Worm (Caenorhabditis elegans) whole organism, late embryonic: Measurements from ENCODE around the gene clc-32.

ENCODE experiments used
- C38D4.7 ChIP-seq: fragments of 200-800 bp; sonication (Bioruptor generic); optimal IDR thresholded peaks from 2 replicates; lab custom pipeline; 2018; ENCODE audit warnings: mild to moderate bottlenecking, missing genetic modification characterization, moderate library complexity, missing compliant biosample characterization
- F13H6.1 ChIP-seq: sonication (generic microtip); optimal IDR thresholded peaks from 2 replicates; lab custom pipeline; 2016; ENCODE audit warnings: missing genetic modification characterization, missing compliant biosample characterization
- K09A11.1 ChIP-seq: sonication (generic microtip); optimal IDR thresholded peaks from 2 replicates; lab custom pipeline; 2017; ENCODE audit warnings: antibody characterized with exemption, mild to moderate bottlenecking, missing genetic modification characterization, missing compliant biosample characterization; ENCODE audit not compliant: insufficient read depth
- Y22D7AL.16 ChIP-seq: sonication (generic microtip); optimal IDR thresholded peaks from 2 replicates; lab custom pipeline; 2016; ENCODE audit warnings: missing genetic modification characterization, missing compliant biosample characterization
- ahr-1 ChIP-seq: sonication (generic microtip); optimal IDR thresholded peaks from 2 replicates; lab custom pipeline; 2016; ENCODE audit warnings: missing genetic modification characterization, missing compliant biosample characterization
- ceh-19 ChIP-seq: fragments of 200-800 bp; sonication (Bioruptor generic); optimal IDR thresholded peaks from 2 replicates; lab custom pipeline; 2018; ENCODE audit warnings: mild to moderate bottlenecking, missing genetic modification characterization, missing compliant biosample characterization
- ceh-45 ChIP-seq: fragments of 200-800 bp; sonication (Bioruptor generic); IDR thresholded peaks from 2 replicates; pipeline ENCODE4 v1.3.6; 2022; ENCODE audit warnings: missing genetic modification reagents, missing genetic modification characterization, missing compliant biosample characterization
- dmd-4 ChIP-seq: sonication (generic microtip); optimal IDR thresholded peaks from 2 replicates; lab custom pipeline; 2016; ENCODE audit warnings: borderline replicate concordance, missing genetic modification characterization, missing compliant biosample characterization
- dve-1 ChIP-seq: sonication (generic microtip); optimal IDR thresholded peaks from 2 replicates; lab custom pipeline; 2017; ENCODE audit warnings: antibody characterized with exemption, mild to moderate bottlenecking, missing genetic modification characterization, missing compliant biosample characterization
- elt-2 ChIP-seq: sonication (generic microtip); optimal IDR thresholded peaks from 2 replicates; lab custom pipeline; 2016; ENCODE audit warnings: missing genetic modification reagents, missing genetic modification characterization, missing compliant biosample characterization
- elt-4 ChIP-seq: sonication (generic microtip); optimal IDR thresholded peaks from 2 replicates; lab custom pipeline; 2016; ENCODE audit warnings: missing genetic modification characterization, missing compliant biosample characterization
- fax-1 ChIP-seq: sonication (generic microtip); optimal IDR thresholded peaks from 2 replicates; lab custom pipeline; 2016; ENCODE audit warnings: missing genotype, missing genetic modification characterization, missing compliant biosample characterization
- fkh-10 ChIP-seq: fragments of 150-350 bp; optimal IDR thresholded peaks from 2 replicates; lab custom pipeline; 2014; ENCODE audit warnings: missing biosample characterization, missing genetic modification reagents, missing genetic modification characterization
- fkh-6 ChIP-seq: sonication (generic microtip); optimal IDR thresholded peaks from 2 replicates; lab custom pipeline; 2016; ENCODE audit warnings: missing genetic modification characterization, missing compliant biosample characterization
- gmeb-2 ChIP-seq: sonication (generic microtip); optimal IDR thresholded peaks from 2 replicates; lab custom pipeline; 2016; ENCODE audit warnings: missing genetic modification characterization, inconsistent platforms, missing compliant biosample characterization
- madf-2 ChIP-seq: sonication (generic microtip); optimal IDR thresholded peaks from 2 replicates; lab custom pipeline; 2017; ENCODE audit warnings: missing genetic modification characterization, missing compliant biosample characterization
- nfya-1 ChIP-seq: sonication (generic microtip); optimal IDR thresholded peaks from 2 replicates; lab custom pipeline; 2017; ENCODE audit warnings: missing genetic modification characterization, mild to moderate bottlenecking, missing compliant biosample characterization, antibody characterized with exemption, moderate library complexity
- nhr-232 ChIP-seq: sonication (generic microtip); optimal IDR thresholded peaks from 2 replicates; lab custom pipeline; 2016; ENCODE audit warnings: missing genetic modification characterization, missing compliant biosample characterization
- npax-4 ChIP-seq: sonication (generic microtip); optimal IDR thresholded peaks from 2 replicates; lab custom pipeline; 2016; ENCODE audit warnings: missing genetic modification characterization, missing compliant biosample characterization
- pat-9 ChIP-seq: fragments of 200-800 bp; sonication (Bioruptor generic); optimal IDR thresholded peaks from 2 replicates; lab custom pipeline; 2018; ENCODE audit warnings: mild to moderate bottlenecking, missing genetic modification characterization, moderate library complexity, missing compliant biosample characterization
- pha-2 ChIP-seq: sonication (generic microtip); optimal IDR thresholded peaks from 2 replicates; lab custom pipeline; 2017; ENCODE audit warnings: mild to moderate bottlenecking, missing genetic modification characterization, missing compliant biosample characterization
- pha-4 ChIP-seq: fragments of 150-350 bp; optimal IDR thresholded peaks from 2 replicates; lab custom pipeline; 2018; ENCODE audit warnings: missing biosample characterization, missing genetic modification reagents, missing genetic modification characterization
- pqm-1 ChIP-seq: sonication (generic microtip); optimal IDR thresholded peaks from 2 replicates; lab custom pipeline; 2016; ENCODE audit warnings: missing genetic modification characterization, missing compliant biosample characterization
- pros-1 ChIP-seq: fragments of 150-350 bp; optimal IDR thresholded peaks from 2 replicates; lab custom pipeline; 2014; ENCODE audit warnings: missing biosample characterization, missing genetic modification reagents, missing genetic modification characterization
- ref-2 ChIP-seq: sonication (generic microtip); optimal IDR thresholded peaks from 2 replicates; lab custom pipeline; 2016; ENCODE audit warnings: missing genetic modification characterization, missing compliant biosample characterization
- rnt-1 ChIP-seq: sonication (generic microtip); optimal IDR thresholded peaks from 2 replicates; lab custom pipeline; 2016; ENCODE audit warnings: missing genetic modification characterization, missing compliant biosample characterization
- sdc-2 ChIP-seq: sonication (generic microtip); optimal IDR thresholded peaks from 2 replicates; lab custom pipeline; 2016; ENCODE audit warnings: missing genotype, missing genetic modification characterization, missing compliant biosample characterization
- sox-2 ChIP-seq: fragments of 200-800 bp; sonication (Bioruptor generic); IDR thresholded peaks from 2 replicates; pipeline ENCODE4 v1.3.6; 2022; ENCODE audit warnings: missing genetic modification reagents, missing genetic modification characterization, missing compliant biosample characterization
- syd-9 ChIP-seq: sonication (generic microtip); optimal IDR thresholded peaks from 2 replicates; lab custom pipeline; 2016; ENCODE audit warnings: mild to moderate bottlenecking, missing genetic modification characterization, moderate library complexity, missing compliant biosample characterization
- tbx-7 ChIP-seq: sonication (generic microtip); optimal IDR thresholded peaks from 2 replicates; lab custom pipeline; 2016; ENCODE audit warnings: missing genotype, missing genetic modification characterization, missing compliant biosample characterization
- unc-42 ChIP-seq: sonication (generic microtip); optimal IDR thresholded peaks from 2 replicates; lab custom pipeline; 2016; ENCODE audit warnings: missing genotype, missing genetic modification characterization, missing compliant biosample characterization
- unc-55 ChIP-seq: sonication (generic microtip); optimal IDR thresholded peaks from 2 replicates; lab custom pipeline; 2017; ENCODE audit warnings: missing biosample characterization, missing genetic modification reagents, missing genetic modification characterization
- unc-86 ChIP-seq: sonication (generic microtip); optimal IDR thresholded peaks from 2 replicates; lab custom pipeline; 2016; ENCODE audit warnings: missing genetic modification characterization, missing compliant biosample characterization
- zip-5 ChIP-seq: sonication (generic microtip); optimal IDR thresholded peaks from 2 replicates; lab custom pipeline; 2016; ENCODE audit warnings: missing genetic modification characterization, missing compliant biosample characterization
- ztf-16 ChIP-seq: sonication (generic microtip); optimal IDR thresholded peaks from 2 replicates; lab custom pipeline; 2017; ENCODE audit warnings: missing genetic modification characterization, missing compliant biosample characterization

Gene clc-32

DNA sequence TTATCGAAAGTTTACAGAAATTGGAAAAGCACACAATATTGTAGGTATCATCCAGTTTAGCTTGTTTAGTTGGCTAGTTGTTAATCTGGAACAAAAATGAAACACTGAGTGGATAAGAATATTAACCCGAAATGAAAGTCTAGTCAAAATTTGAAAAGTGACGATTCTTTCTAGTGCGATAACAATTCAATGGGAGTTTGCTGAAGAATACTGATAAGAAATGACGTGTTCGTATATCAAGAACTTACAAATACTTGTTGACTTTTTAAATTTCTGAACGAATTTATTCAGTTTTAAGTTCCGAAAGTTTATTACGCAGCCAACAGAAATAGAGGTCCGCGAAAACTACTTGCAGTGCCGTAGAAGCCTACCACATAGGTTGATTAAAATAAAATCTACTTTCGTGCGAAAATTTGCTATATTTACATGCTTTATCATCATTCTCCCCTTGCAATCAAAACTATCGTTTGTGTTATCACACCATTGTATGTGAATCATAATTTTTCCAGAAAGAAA, 2.2 kb upstream of the clc-32 start, which contains the start of gene fbxa-88 (continued):
- TF ChIP-seq unc-42 (tag; lab: Kevin White, UChicago) (no peak), Y22D7AL.16 (tag; lab: Kevin White, UChicago) (no peak)

DNA sequence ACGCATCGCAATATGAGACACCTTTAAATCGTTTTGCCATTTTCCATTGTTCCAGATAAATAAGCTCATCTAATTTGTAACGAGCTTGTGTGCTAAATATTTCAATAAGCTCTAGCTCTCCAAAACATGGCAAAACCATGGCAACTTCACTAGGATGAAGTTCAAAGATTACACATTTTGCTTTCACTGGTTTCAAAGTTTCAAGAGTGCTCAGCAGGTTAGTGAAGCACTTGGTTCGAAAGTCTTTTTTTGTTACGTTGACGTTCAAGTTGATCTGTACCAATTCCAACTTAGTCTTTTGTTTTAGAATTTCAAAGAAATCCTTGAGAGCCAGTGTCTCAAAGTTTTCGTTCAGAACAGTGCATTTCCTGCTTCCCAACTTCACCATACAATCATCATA, 1.4 kb upstream of the clc-32 start, which contains the start of gene fbxa-18:
TSS of gene fbxa-18 (plus strand) at position 301 of the 400 bp plus-strand sequence.
- TF ChIP-seq nhr-232 (tag; lab: Kevin White, UChicago) (no peak), fkh-6 (tag; lab: Kevin White, UChicago) (no peak), pros-1 (tag; lab: Kevin White, UChicago) (no peak), pha-2 (tag; lab: Kevin White, UChicago) (no peak), npax-4 (tag; lab: Kevin White, UChicago) (no peak)
- TF ChIP-seq, all 69 proteins: peak for 0

DNA sequence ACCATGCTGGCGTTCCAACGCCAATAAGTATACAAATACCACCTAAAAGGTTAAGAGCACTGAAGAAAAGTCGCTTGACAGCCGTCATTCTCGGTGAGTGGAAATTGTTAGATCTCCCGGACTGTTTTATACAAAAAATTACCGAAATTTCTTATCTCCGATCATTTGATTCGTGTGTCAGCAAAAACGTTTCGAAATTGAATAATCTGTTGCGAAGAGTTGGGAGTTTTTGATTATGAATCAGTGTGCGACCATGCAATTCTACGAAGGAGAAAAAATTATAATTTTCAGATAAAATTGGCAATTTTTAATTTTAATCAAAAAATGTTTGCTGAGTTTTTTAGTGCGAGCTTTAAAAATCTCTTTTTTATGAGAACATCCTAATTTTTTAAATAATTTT, 1.4 kb downstream of the clc-32 start, which contains the start of gene clc-11:
TSS of gene clc-11 (minus strand) at position 101 of the 400 bp plus-strand sequence.
- TF ChIP-seq fax-1 (tag; lab: Kevin White, UChicago) (no peak), pros-1 (tag; lab: Kevin White, UChicago) (no peak), pqm-1 (tag; lab: Kevin White, UChicago) (no peak), tbx-7 (tag; lab: Kevin White, UChicago) (no peak), rnt-1 (no peak), elt-2 (no peak), zip-5 (no peak)

DNA sequence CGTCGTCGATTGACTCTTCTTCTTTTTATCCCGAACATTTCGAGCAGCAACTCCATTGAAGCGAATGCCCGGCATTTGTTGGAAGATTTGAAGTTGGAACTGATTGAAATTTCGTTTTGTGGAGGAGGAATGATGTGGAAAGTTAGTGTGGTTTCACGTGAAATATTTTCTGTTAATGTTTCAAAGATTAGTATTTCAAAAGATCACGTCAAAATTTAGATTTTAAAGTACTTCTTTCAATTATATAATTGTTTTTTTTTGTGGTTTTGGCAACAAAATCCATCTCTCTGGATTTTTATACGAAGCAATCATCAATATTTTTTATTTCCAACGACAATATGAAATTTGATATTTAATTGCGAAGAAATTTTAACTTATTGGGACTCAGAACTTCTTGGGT, 3.9 kb downstream of the clc-32 start, which contains the start of gene F44G3.7:
TSS of gene F44G3.7 (minus strand) at position 101 of the 400 bp plus-strand sequence.
- no peak for TF ChIP-seq syd-9 (tag; lab: Kevin White, UChicago)
- no peak for TF ChIP-seq fkh-10 (GFP tag; lab: Kevin White, UChicago)
- no peak for TF ChIP-seq sdc-2 (tag; lab: Kevin White, UChicago)
- TF ChIP-seq elt-4 = no peak
- no peak for TF ChIP-seq nfya-1 (tag; lab: Kevin White, UChicago)
- TF ChIP-seq dve-1 (tag; lab: Kevin White, UChicago) = no peak
- TF ChIP-seq madf-2 (tag; lab: Kevin White, UChicago) = no peak
- no peak for TF ChIP-seq ref-2
- no peak for TF ChIP-seq npax-4 (tag; lab: Kevin White, UChicago)
- TF ChIP-seq rnt-1 = no peak
- TF ChIP-seq fax-1 (tag; lab: Kevin White, UChicago) = no peak
- TF ChIP-seq pros-1 (tag; lab: Kevin White, UChicago) = no peak
- TF ChIP-seq unc-86 (tag; lab: Kevin White, UChicago) = no peak
- TF ChIP-seq C38D4.7 (GFP tag; lab: Kevin White, UChicago) = no peak
- no peak for TF ChIP-seq K09A11.1 (tag; lab: Kevin White, UChicago)

DNA sequence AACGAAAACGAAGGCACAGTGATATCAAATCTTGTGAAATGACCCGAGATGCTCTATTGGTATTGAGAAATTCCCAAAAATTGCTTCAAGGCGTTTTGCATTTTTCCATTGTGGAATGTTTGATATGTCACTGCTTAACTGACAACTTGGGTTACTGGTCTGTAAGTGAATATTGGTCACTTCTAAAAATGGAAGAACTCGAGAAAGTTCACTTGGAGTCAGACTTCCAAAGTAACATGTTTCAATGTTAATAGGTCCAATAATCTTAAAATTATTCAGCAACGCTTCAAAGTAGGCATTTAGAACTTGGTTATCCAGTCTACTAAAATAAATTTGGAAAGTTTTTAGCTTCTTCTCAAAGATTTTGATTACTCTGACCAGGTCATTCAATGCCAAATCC, 8.3 kb downstream of the clc-32 start, which contains the start of gene fbxa-144:
TSS of gene fbxa-144 (minus strand) at position 101 of the 400 bp plus-strand sequence.
- no peak for TF ChIP-seq F13H6.1 (tag; lab: Kevin White, UChicago)
- no peak for TF ChIP-seq rnt-1
- no peak for TF ChIP-seq pat-9 (tag; lab: Kevin White, UChicago)
- TF ChIP-seq sox-2 (GFP tag; lab: Robert Waterston, UW) = no peak
- no peak for TF ChIP-seq dmd-4
- TF ChIP-seq unc-55 (GFP tag; lab: Kevin White, UChicago) = no peak
- TF ChIP-seq pqm-1 (tag; lab: Kevin White, UChicago) = no peak
- TF ChIP-seq gmeb-2 (tag; lab: Kevin White, UChicago) = no peak

DNA sequence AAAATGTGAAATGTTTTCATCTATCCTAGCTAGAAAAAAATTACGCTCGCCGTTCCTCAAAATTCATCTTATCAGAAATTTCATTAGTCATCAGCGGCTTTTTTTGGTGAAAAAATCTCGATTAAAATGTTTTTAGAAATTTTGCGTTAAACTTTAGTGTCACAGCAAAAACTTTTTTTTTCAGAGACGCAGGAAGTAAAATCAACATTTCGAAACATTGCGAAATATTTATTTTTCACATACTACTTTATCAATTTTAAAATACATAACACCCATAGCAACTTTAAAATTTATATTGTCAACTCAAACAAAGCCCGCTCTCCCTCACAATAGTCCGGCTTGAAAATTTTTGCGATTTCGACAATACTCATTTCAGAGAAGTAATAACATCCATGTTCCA, 8.8 kb downstream of the clc-32 start:
- no peak for TF ChIP-seq ceh-45 (GFP tag; lab: Robert Waterston, UW)
- no peak for TF ChIP-seq ahr-1 (tag; lab: Kevin White, UChicago)
- TF ChIP-seq ceh-19 (GFP tag; lab: Kevin White, UChicago) = no peak
- no peak for TF ChIP-seq pat-9 (tag; lab: Kevin White, UChicago)
- TF ChIP-seq fax-1 (tag; lab: Kevin White, UChicago) = no peak
- TF ChIP-seq ztf-16 = no peak
- no peak for TF ChIP-seq unc-86 (tag; lab: Kevin White, UChicago)
- TF ChIP-seq pha-4 (tag; lab: Kevin White, UChicago) = no peak
